Fruit fly (Drosophila melanogaster): ENCODE data around the gene twit.

twit gene

dm6 chr2L:20825265-20825664 lies 27.1 kb upstream of the twit start:
- no peak for TF ChIP-seq Crg-1 (GFP tag; optimal IDR thresholded peaks at IDR 0.05)
- TF ChIP-seq cnc (optimal IDR thresholded peaks at IDR 0.05) = no peak
- no peak for TF ChIP-seq CG1620 (GFP tag; optimal IDR thresholded peaks at IDR 0.05)
- peak; percentile 54 for TF ChIP-seq kay (GFP tag; ENCODE audit: borderline replicate concordance)

- peak; percentile 76 for TF ChIP-seq kay (GFP tag; ENCODE audit: borderline replicate concordance)
- TF ChIP-seq CG7045 (GFP tag; optimal IDR thresholded peaks at IDR 0.05) = no peak
- no peak for TF ChIP-seq CG12768 (GFP tag; optimal IDR thresholded peaks at IDR 0.05)
- TF ChIP-seq Hr96 (GFP tag; optimal IDR thresholded peaks at IDR 0.05) = no peak
- TF ChIP-seq Mnt (GFP tag; optimal IDR thresholded peaks at IDR 0.05) = no peak
- TF ChIP-seq bab1 (GFP tag; optimal IDR thresholded peaks at IDR 0.05) = no peak
- TF ChIP-seq ovo (GFP tag; optimal IDR thresholded peaks at IDR 0.05) = no peak
- TF ChIP-seq CG1620 (GFP tag; optimal IDR thresholded peaks at IDR 0.05) = no peak
- no peak for TF ChIP-seq tj (GFP tag; optimal IDR thresholded peaks at IDR 0.05)
Measured at dm6 chr2L:20826226-20826625, 26.2 kb upstream of the twit start.

DNA sequence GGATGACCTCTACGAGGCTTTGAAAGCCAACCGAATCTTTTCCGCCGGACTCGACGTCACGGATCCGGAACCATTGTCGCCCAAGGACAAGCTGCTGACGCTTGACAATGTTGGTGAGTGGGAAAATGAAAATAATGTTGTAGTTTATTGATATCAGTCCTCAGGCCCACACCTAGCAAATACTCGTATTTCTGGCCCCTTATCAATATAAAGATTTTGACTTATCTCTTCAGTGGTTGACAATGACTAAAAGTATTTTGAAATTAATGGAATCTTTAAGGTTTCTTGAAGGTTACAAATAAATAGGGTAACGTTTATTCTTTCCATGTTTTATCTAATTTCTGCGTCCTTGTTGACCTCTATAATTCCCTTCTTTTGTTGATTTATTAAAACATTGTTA lies 25.3 kb upstream of the twit start:
- TF ChIP-seq Hr96 (GFP tag; optimal IDR thresholded peaks at IDR 0.05) (no peak), ovo (GFP tag; optimal IDR thresholded peaks at IDR 0.05) (no peak), CG5204 (GFP tag; optimal IDR thresholded peaks at IDR 0.05) (no peak), Mnt (GFP tag; optimal IDR thresholded peaks at IDR 0.05) (no peak), Clk (GFP tag; optimal IDR thresholded peaks at IDR 0.05) (no peak), kay (GFP tag; ENCODE audit: borderline replicate concordance) (no peak), CG7045 (GFP tag; optimal IDR thresholded peaks at IDR 0.05) (no peak), CG11617 (GFP tag; optimal IDR thresholded peaks at IDR 0.05) (no peak), CG14711 (tag; optimal IDR thresholded peaks at IDR 0.05) (no peak), CG7101 (tag; optimal IDR thresholded peaks at IDR 0.05) (no peak), Crg-1 (GFP tag; optimal IDR thresholded peaks at IDR 0.05) (no peak), cic (GFP tag; optimal IDR thresholded peaks at IDR 0.05) (no peak), CG33017 (tag; optimal IDR thresholded peaks at IDR 0.05) (no peak), CG12768 (GFP tag; optimal IDR thresholded peaks at IDR 0.05) (no peak), cnc (optimal IDR thresholded peaks at IDR 0.05) (no peak), toe (GFP tag; optimal IDR thresholded peaks at IDR 0.05) (no peak), tj (GFP tag; optimal IDR thresholded peaks at IDR 0.05) (no peak)

dm6 chr2L:20828701-20829100 lies 23.7 kb upstream of the twit start:
- TF ChIP-seq Crg-1 (GFP tag; optimal IDR thresholded peaks at IDR 0.05) (no peak), cic (GFP tag; optimal IDR thresholded peaks at IDR 0.05) (peak; percentile 55)

- no peak for TF ChIP-seq CG7101 (tag; optimal IDR thresholded peaks at IDR 0.05)
- no peak for TF ChIP-seq toe (GFP tag; optimal IDR thresholded peaks at IDR 0.05)
- no peak for TF ChIP-seq pad (GFP tag; optimal IDR thresholded peaks at IDR 0.05)
- TF ChIP-seq CG11617 (GFP tag; optimal IDR thresholded peaks at IDR 0.05) = no peak
- no peak for TF ChIP-seq Mnt (GFP tag; optimal IDR thresholded peaks at IDR 0.05)
- no peak for TF ChIP-seq CG12768 (GFP tag; optimal IDR thresholded peaks at IDR 0.05)
- TF ChIP-seq Hr96 (GFP tag; optimal IDR thresholded peaks at IDR 0.05) = no peak
- TF ChIP-seq cic (GFP tag; optimal IDR thresholded peaks at IDR 0.05) = no peak
- no peak for TF ChIP-seq cnc (optimal IDR thresholded peaks at IDR 0.05)
- TF ChIP-seq CG1620 (GFP tag; optimal IDR thresholded peaks at IDR 0.05) = no peak
- no peak for TF ChIP-seq ovo (GFP tag; optimal IDR thresholded peaks at IDR 0.05)
- no peak for TF ChIP-seq CG14711 (tag; optimal IDR thresholded peaks at IDR 0.05)
- TF ChIP-seq CG5204 (GFP tag; optimal IDR thresholded peaks at IDR 0.05) = no peak
- no peak for TF ChIP-seq CG7045 (GFP tag; optimal IDR thresholded peaks at IDR 0.05)
- no peak for TF ChIP-seq kay (GFP tag; ENCODE audit: borderline replicate concordance)
Measured at dm6 chr2L:20829309-20829708, 23.1 kb upstream of the twit start, which contains the start of gene CG31673. Gene CG31673 (plus strand): TSS chr2L:20829609.

- peak; percentile 93 for TF ChIP-seq CG14711 (tag; optimal IDR thresholded peaks at IDR 0.05)
- peak; percentile 0 for TF ChIP-seq pad (GFP tag; optimal IDR thresholded peaks at IDR 0.05)
- TF ChIP-seq cic (GFP tag; optimal IDR thresholded peaks at IDR 0.05) = peak; percentile 24
- TF ChIP-seq Clk (GFP tag; optimal IDR thresholded peaks at IDR 0.05) = no peak
- peak; percentile 9 for TF ChIP-seq ovo (GFP tag; optimal IDR thresholded peaks at IDR 0.05)
- TF ChIP-seq Mnt (GFP tag; optimal IDR thresholded peaks at IDR 0.05) = peak; percentile 7
- TF ChIP-seq CG11617 (GFP tag; optimal IDR thresholded peaks at IDR 0.05) = peak; percentile 21
- TF ChIP-seq bab1 (GFP tag; optimal IDR thresholded peaks at IDR 0.05) = peak; percentile 0
- TF ChIP-seq CG7101 (tag; optimal IDR thresholded peaks at IDR 0.05) = peak; percentile 22
- no peak for TF ChIP-seq CG7045 (GFP tag; optimal IDR thresholded peaks at IDR 0.05)
- peak; percentile 45 for TF ChIP-seq tj (GFP tag; optimal IDR thresholded peaks at IDR 0.05)
- no peak for TF ChIP-seq cnc (optimal IDR thresholded peaks at IDR 0.05)
- peak; percentile 16 for TF ChIP-seq CG33017 (tag; optimal IDR thresholded peaks at IDR 0.05)
Measured at dm6 chr2L:20829755-20830396, 22.5 kb upstream of the twit start.

DNA sequence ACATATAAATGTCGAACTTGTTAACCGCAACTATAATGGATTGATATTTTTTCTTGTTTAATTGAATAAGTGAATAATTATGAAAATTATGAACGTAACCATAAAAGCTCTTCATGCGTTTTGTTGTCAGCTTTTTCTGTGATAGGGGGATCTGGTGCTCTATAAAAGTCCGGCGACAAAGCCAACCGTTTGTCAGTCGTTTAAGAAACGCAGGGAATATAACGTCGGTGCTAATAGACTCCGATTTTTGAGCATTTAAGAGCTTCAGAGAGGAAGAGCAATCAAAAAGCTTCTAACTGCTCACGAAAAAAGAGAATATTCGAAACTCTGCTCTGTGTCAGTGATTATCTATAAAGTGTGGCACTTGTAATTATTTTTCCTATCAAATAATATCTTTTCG lies 21.3 kb upstream of the twit start, which contains the start of gene CG31674:
Gene CG31674, plus strand, starts transcription at position 203 of the 400 bp plus-strand sequence.
- TF ChIP-seq toe (GFP tag; optimal IDR thresholded peaks at IDR 0.05) (no peak), tj (GFP tag; optimal IDR thresholded peaks at IDR 0.05) (peak; percentile 1), CG1620 (GFP tag; optimal IDR thresholded peaks at IDR 0.05) (peak; percentile 4), bab1 (GFP tag; optimal IDR thresholded peaks at IDR 0.05) (peak; percentile 72), cic (GFP tag; optimal IDR thresholded peaks at IDR 0.05) (peak; percentile 55), Hr96 (GFP tag; optimal IDR thresholded peaks at IDR 0.05) (no peak), Mnt (GFP tag; optimal IDR thresholded peaks at IDR 0.05) (peak; percentile 35), CG11617 (GFP tag; optimal IDR thresholded peaks at IDR 0.05) (no peak), CG33017 (tag; optimal IDR thresholded peaks at IDR 0.05) (peak; percentile 25), ovo (GFP tag; optimal IDR thresholded peaks at IDR 0.05) (no peak)
